Fruit fly (Drosophila melanogaster) whole organism, pupa: ENCODE results near the gene COX8.

Experiments
- CG12605 ChIP-seq: fragments of 200-800 bp; sonication (Bioruptor generic); IDR thresholded peaks from 2 replicates; pipeline ENCODE4 v1.3.6; 2022; ENCODE audit warnings: missing biosample characterization, missing genetic modification characterization
- CG17806 ChIP-seq: fragments of 200-800 bp; sonication (Bioruptor generic); optimal IDR thresholded peaks from 2 replicates; lab custom pipeline; 2018; ENCODE audit warnings: missing biosample characterization, mild to moderate bottlenecking, missing genetic modification characterization, moderate library complexity
- CG32121 ChIP-seq: fragments of 200-800 bp; sonication (Bioruptor generic); IDR thresholded peaks from 2 replicates; pipeline ENCODE4 v1.3.6; 2022; ENCODE audit warnings: missing biosample characterization, missing genetic modification characterization
- CG8301 ChIP-seq: fragments of 200-800 bp; sonication (Bioruptor generic); optimal IDR thresholded peaks from 2 replicates; lab custom pipeline; 2018; ENCODE audit warnings: missing biosample characterization, mild to moderate bottlenecking, missing genetic modification characterization
- EcR ChIP-seq: fragments of 200-800 bp; sonication (Bioruptor generic); optimal IDR thresholded peaks from 3 replicates; lab custom pipeline; 2019; ENCODE audit warnings: missing biosample characterization, missing genetic modification characterization, mild to moderate bottlenecking, moderate library complexity, missing genetic modification reagents
- Ets98B ChIP-seq: fragments of 200-800 bp; sonication (Bioruptor generic); IDR thresholded peaks from 2 replicates; pipeline ENCODE4 v1.3.6; 2022; ENCODE audit warnings: missing biosample characterization, missing genetic modification characterization
- Pif1B ChIP-seq: fragments of 200-800 bp; sonication (Bioruptor generic); optimal IDR thresholded peaks from 3 replicates; lab custom pipeline; 2016; ENCODE audit warnings: missing biosample characterization, missing genetic modification characterization
- Snoo ChIP-seq: fragments of 200-800 bp; sonication (Bioruptor generic); optimal IDR thresholded peaks from 3 replicates; lab custom pipeline; 2017; ENCODE audit warnings: missing biosample characterization, mild to moderate bottlenecking, missing genetic modification characterization, inconsistent platforms
- fd96Ca ChIP-seq: fragments of 200-800 bp; sonication (Bioruptor generic); IDR thresholded peaks from 3 replicates; pipeline ENCODE4 v1.3.6; 2022; ENCODE audit warnings: missing biosample characterization, missing genetic modification characterization

Gene COX8

dm6 chr3L:21496502-21496864 lies 42.8 kb downstream of the COX8 start:
- TF ChIP-seq Snoo (tag; lab: Kevin White, UChicago) (no peak), fd96Ca (GFP tag; lab: Robert Waterston, UW) (no peak)

- TF ChIP-seq Snoo (tag; lab: Kevin White, UChicago) (no peak), Ets98B (GFP tag; lab: Robert Waterston, UW) (no peak), CG12605 (GFP tag; lab: Robert Waterston, UW) (no peak), fd96Ca (GFP tag; lab: Robert Waterston, UW) (no peak)
- TF ChIP-seq, all 21 proteins: peak for 0
Observed at dm6 chr3L:21492723-21493316, 46.4 kb downstream of the COX8 start, which contains the start of the genes CG7202 and CG7519. Gene CG7202, minus strand, starts transcription at chr3L:21492773. Gene CG7519, plus strand, starts transcription at chr3L:21493083.

dm6 chr3L:21490486-21490885 lies 48.8 kb downstream of the COX8 start, which contains the start of gene Neu2:
Gene Neu2, minus strand, starts transcription at chr3L:21490586.
- TF ChIP-seq EcR (GFP tag; lab: Kevin White, UChicago) (no peak), CG32121 (GFP tag; lab: Robert Waterston, UW) (no peak), CG17806 (tag; lab: Kevin White, UChicago) (no peak), Pif1B (no peak), CG8301 (no peak), Ets98B (GFP tag; lab: Robert Waterston, UW) (no peak)
